Worm (Caenorhabditis elegans): ENCODE data around the gene F20A1.6.

Gene F20A1.6

DNA sequence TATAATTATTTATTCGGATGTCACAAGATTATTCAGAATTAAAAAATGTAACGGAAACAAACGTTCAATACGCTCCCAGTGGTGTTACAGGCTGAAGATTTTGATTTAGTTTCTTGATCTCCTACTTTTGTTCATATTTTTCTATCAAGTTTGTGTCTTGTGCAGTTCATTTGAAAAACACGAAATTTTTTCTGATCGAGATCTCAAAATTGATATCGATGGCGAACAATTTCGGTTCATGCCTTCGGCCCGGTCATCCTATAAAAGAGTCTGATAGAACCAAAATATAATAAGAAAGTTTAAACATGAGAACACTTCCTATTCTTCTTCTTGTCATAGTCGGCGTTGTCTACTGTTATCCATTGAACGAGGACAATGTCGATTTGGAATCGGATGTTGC, 19.6 kb downstream of the F20A1.6 start, which contains the start of gene drd-10:
drd-10 (plus strand) TSS at position 301 of the 400 bp plus-strand sequence.
- no peak for TF ChIP-seq attf-6 (GFP tag; IDR thresholded peaks at IDR 0.05)
- no peak for TF ChIP-seq nhr-120 (GFP tag; IDR thresholded peaks at IDR 0.05)
- no peak for TF ChIP-seq egl-18 (GFP tag; IDR thresholded peaks at IDR 0.05)
- no peak for TF ChIP-seq snpc-1.1 (tag; optimal IDR thresholded peaks at IDR 0.05; ENCODE audit: insufficient read depth)
- TF ChIP-seq hsf-1 (GFP tag; IDR thresholded peaks at IDR 0.05): no peak
- TF ChIP-seq C06A6.2 (GFP tag; conservative IDR thresholded peaks at IDR 0.05): no peak
- TF ChIP-seq sdz-38 (tag; optimal IDR thresholded peaks at IDR 0.05): no peak
- TF ChIP-seq B0019.2 (GFP tag; conservative IDR thresholded peaks at IDR 0.05): no peak
- no peak for TF ChIP-seq xnd-1 (tag; optimal IDR thresholded peaks at IDR 0.05)
- no peak for TF ChIP-seq F52B5.7 (tag; optimal IDR thresholded peaks at IDR 0.05)
- TF ChIP-seq aptf-3 (GFP tag; IDR thresholded peaks at IDR 0.05): no peak
- TF ChIP-seq ztf-26 (tag; optimal IDR thresholded peaks at IDR 0.05): no peak
- no peak for TF ChIP-seq zim-3 (tag; optimal IDR thresholded peaks at IDR 0.05)
- TF ChIP-seq ama-1 (optimal IDR thresholded peaks at IDR 0.05): no peak
- no peak for TF ChIP-seq ama-1 (GFP tag; optimal IDR thresholded peaks at IDR 0.05)
- no peak for TF ChIP-seq nhr-179 (tag; optimal IDR thresholded peaks at IDR 0.05)
- no peak for TF ChIP-seq unc-62 (GFP tag; optimal IDR thresholded peaks at IDR 0.05)
- TF ChIP-seq ceh-40 (GFP tag; IDR thresholded peaks at IDR 0.05): no peak

DNA sequence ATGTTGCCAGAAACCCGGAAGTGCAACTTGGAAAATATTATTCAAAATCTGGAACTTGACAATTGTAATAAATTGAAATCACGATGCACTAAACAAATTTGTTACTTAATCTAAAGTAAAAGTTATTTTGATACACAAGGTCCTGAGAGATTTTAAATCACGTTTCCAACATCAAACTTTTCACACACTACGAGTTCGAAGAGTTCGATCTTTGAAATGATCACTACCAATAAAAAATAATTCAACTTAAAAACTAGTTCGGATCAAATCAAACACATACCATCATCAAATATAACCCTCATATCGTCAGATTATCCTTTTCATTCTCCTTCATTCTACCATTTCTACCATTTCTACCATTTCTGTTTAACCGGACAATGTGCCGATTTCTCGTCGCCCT, 21.0 kb downstream of the F20A1.6 start, which contains the start of gene spig-10:
spig-10 (plus strand) TSS at position 301 of the 400 bp plus-strand sequence.
- TF ChIP-seq Y67H2A.10 (GFP tag; conservative IDR thresholded peaks at IDR 0.05): no peak
- TF ChIP-seq hrde-1 (tag; optimal IDR thresholded peaks at IDR 0.05; ENCODE audit: borderline replicate concordance): no peak
- no peak for TF ChIP-seq F49E8.2 (tag; optimal IDR thresholded peaks at IDR 0.05; ENCODE audit: insufficient read depth)
- TF ChIP-seq mxl-1 (tag; optimal IDR thresholded peaks at IDR 0.05): no peak
- TF ChIP-seq nhr-80 (tag; optimal IDR thresholded peaks at IDR 0.05): no peak
- TF ChIP-seq let-607 (tag; optimal IDR thresholded peaks at IDR 0.05): no peak
- no peak for TF ChIP-seq attf-5 (GFP tag; optimal IDR thresholded peaks at IDR 0.05)
- TF ChIP-seq T07F8.4 (tag; optimal IDR thresholded peaks at IDR 0.05): no peak

DNA sequence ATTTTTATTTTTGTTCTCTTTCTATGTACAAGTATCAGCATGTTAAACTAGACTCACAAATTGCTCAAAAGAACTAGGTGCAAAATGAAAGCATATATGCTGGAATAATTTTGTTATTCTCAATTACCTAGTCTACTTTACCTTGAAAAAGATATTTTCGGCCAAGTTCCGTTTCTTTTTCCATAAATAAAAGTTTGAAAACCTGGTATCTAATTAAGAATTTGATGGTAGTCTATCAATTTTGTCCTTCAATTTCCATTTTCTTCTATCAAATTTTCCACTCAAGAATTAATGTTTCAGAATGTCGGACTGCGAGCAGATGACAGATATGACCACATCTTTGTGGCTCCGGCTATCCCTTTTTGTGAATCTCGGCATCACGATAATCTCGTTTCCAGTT, 23.1 kb downstream of the F20A1.6 start, which contains the start of gene srab-4:
srab-4 (plus strand) TSS at position 301 of the 400 bp plus-strand sequence.
- TF ChIP-seq B0336.3 (GFP tag; IDR thresholded peaks at IDR 0.05) (no peak), lin-40 (tag; optimal IDR thresholded peaks at IDR 0.05) (no peak), F39B2.1 (GFP tag; IDR thresholded peaks at IDR 0.05) (no peak), F33H1.4 (GFP tag; IDR thresholded peaks at IDR 0.05) (no peak), ceh-27 (GFP tag; optimal IDR thresholded peaks at IDR 0.05) (no peak), hlh-12 (tag; optimal IDR thresholded peaks at IDR 0.05) (no peak), lin-26 (GFP tag; IDR thresholded peaks at IDR 0.05) (no peak), sptf-2 (GFP tag; optimal IDR thresholded peaks at IDR 0.05) (no peak)

DNA sequence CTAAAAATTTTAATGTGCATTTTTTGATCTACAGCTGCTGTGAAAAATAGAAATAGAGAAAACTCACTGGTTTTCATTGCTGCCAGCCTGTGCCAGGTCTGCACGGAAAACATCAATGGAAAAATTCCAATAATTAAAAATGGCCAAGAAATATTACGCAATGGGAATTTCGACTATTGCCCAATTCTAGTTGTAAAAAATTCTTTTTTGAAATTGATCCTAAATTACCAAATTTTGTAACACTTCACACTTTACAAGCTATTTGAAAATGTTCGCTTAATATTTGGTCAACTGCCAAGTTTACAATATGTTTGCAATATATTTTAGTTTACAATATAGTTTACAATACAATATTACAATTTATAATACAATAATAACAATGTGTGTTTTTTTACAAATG, 26.2 kb downstream of the F20A1.6 start:
- TF ChIP-seq Y53G8AR.9 (GFP tag; conservative IDR thresholded peaks at IDR 0.05) (no peak), nhr-120 (GFP tag; IDR thresholded peaks at IDR 0.05) (no peak)

Data from whole organism, young adult.